Worm (Caenorhabditis elegans) whole organism, L4/young adult: ENCODE data around the gene ZK856.7.

Experiments
- W03F9.2 ChIP-seq: fragments of 150-350 bp; optimal IDR thresholded peaks from 2 replicates; lab custom pipeline; 2014; ENCODE audit warnings: missing biosample characterization, missing genetic modification characterization
- him-1 ChIP-seq: sonication (generic microtip); optimal IDR thresholded peaks from 2 replicates; lab custom pipeline; 2016; ENCODE audit warnings: missing genotype, missing genetic modification reagents, missing genetic modification characterization, missing compliant biosample characterization

- no peak for TF ChIP-seq him-1 (tag; lab: Kevin White, UChicago)
- TF ChIP-seq W03F9.2 (tag; lab: Kevin White, UChicago) = no peak
Observed at ce11 chrV:10248255-10248979, 46.5 kb downstream of the ZK856.7 start, which contains the start of gene akt-1.
